Worm (Caenorhabditis elegans) whole organism, early embryonic: ENCODE measurements around the gene inx-8.

Source experiments
- B0310.2 ChIP-seq: sonication (generic microtip); optimal IDR thresholded peaks from 2 replicates; lab custom pipeline; 2016; ENCODE audit warnings: mild to moderate bottlenecking, missing genetic modification characterization, missing compliant biosample characterization
- F13C5.2 ChIP-seq: sonication (generic microtip); optimal IDR thresholded peaks from 2 replicates; lab custom pipeline; 2017; ENCODE audit warnings: mild to moderate bottlenecking, missing genetic modification characterization, inconsistent platforms, missing compliant biosample characterization
- aly-1 ChIP-seq: sonication (generic microtip); optimal IDR thresholded peaks from 2 replicates; lab custom pipeline; 2016; ENCODE audit warnings: missing genetic modification characterization, missing compliant biosample characterization
- ama-1 ChIP-seq: fragments of 150-350 bp; optimal IDR thresholded peaks from 2 replicates; lab custom pipeline; 2014
- ceh-13 ChIP-seq: fragments of 200-800 bp; sonication (Bioruptor generic); optimal IDR thresholded peaks from 2 replicates; lab custom pipeline; 2018; ENCODE audit warnings: mild to moderate bottlenecking, missing genetic modification characterization, missing compliant biosample characterization
- ceh-36 ChIP-seq: sonication (generic microtip); optimal IDR thresholded peaks from 2 replicates; lab custom pipeline; 2016; ENCODE audit warnings: missing genetic modification characterization, inconsistent platforms, missing compliant biosample characterization
- ets-7 ChIP-seq: sonication (generic microtip); optimal IDR thresholded peaks from 2 replicates; lab custom pipeline; 2016; ENCODE audit warnings: missing genotype, missing genetic modification characterization, missing compliant biosample characterization
- flt-1 ChIP-seq: fragments of 200-800 bp; sonication (Bioruptor generic); IDR thresholded peaks from 2 replicates; pipeline ENCODE4 v1.3.6; 2022; ENCODE audit warnings: missing genetic modification characterization, missing compliant biosample characterization
- hmbx-1 ChIP-seq: sonication (generic microtip); optimal IDR thresholded peaks from 2 replicates; lab custom pipeline; 2016; ENCODE audit warnings: mild to moderate bottlenecking, missing genetic modification characterization, missing compliant biosample characterization
- hmg-4 ChIP-seq: fragments of 200-800 bp; sonication (Bioruptor generic); optimal IDR thresholded peaks from 2 replicates; lab custom pipeline; 2018; ENCODE audit warnings: mild to moderate bottlenecking, missing genetic modification characterization, missing compliant biosample characterization
- hnd-1 ChIP-seq: sonication (generic microtip); optimal IDR thresholded peaks from 2 replicates; lab custom pipeline; 2016; ENCODE audit warnings: missing genetic modification characterization, missing compliant biosample characterization
- pes-1 ChIP-seq: fragments of 200-800 bp; sonication (Bioruptor generic); IDR thresholded peaks from 2 replicates; pipeline ENCODE4 v1.3.6; 2022; ENCODE audit warnings: missing genetic modification reagents, missing genetic modification characterization, missing compliant biosample characterization
- scrt-1 ChIP-seq: fragments of 200-800 bp; sonication (Bioruptor generic); IDR thresholded peaks from 2 replicates; pipeline ENCODE4 v1.3.6; 2022; ENCODE audit warnings: missing genetic modification characterization, missing compliant biosample characterization
- sea-1 ChIP-seq: fragments of 200-800 bp; sonication (Bioruptor generic); conservative IDR thresholded peaks from 2 replicates; pipeline ENCODE4 v1.3.6; 2022; ENCODE audit warnings: missing genetic modification characterization, missing compliant biosample characterization
- tbx-11 ChIP-seq: fragments of 200-800 bp; sonication (Bioruptor generic); IDR thresholded peaks from 2 replicates; pipeline ENCODE4 v1.3.6; 2022; ENCODE audit warnings: missing genetic modification characterization, missing compliant biosample characterization
- tbx-37 ChIP-seq: fragments of 200-800 bp; sonication (Bioruptor generic); conservative IDR thresholded peaks from 2 replicates; pipeline ENCODE4 v1.3.6; 2022; ENCODE audit warnings: missing genetic modification reagents, missing genetic modification characterization, missing compliant biosample characterization
- tra-4 ChIP-seq: sonication (generic microtip); optimal IDR thresholded peaks from 2 replicates; lab custom pipeline; 2017; ENCODE audit warnings: missing genetic modification characterization, missing compliant biosample characterization

Gene inx-8

ce11 chrIV:11650344-11650743 lies 23.3 kb upstream of the inx-8 start:
- TF ChIP-seq tbx-11 (GFP tag; lab: Robert Waterston, UW) (no peak), hmg-4 (GFP tag; lab: Kevin White, UChicago) (no peak), scrt-1 (no peak), sea-1 (GFP tag; lab: Robert Waterston, UW) (no peak), ceh-36 (no peak)

ce11 chrIV:11651965-11652453 lies 21.6 kb upstream of the inx-8 start, which contains the start of the genes acl-3 and ndub-6:
acl-3 (minus strand) TSS chrIV:11652023.
ndub-6 (plus strand) TSS chrIV:11652403.
- no peak for TF ChIP-seq pes-1 (GFP tag; lab: Robert Waterston, UW)
- TF ChIP-seq hmbx-1 (tag; lab: Kevin White, UChicago), result no peak
- no peak for TF ChIP-seq hnd-1 (tag; lab: Kevin White, UChicago)
- TF ChIP-seq sea-1 (GFP tag; lab: Robert Waterston, UW), result no peak
- TF ChIP-seq ets-7 (tag; lab: Kevin White, UChicago), result no peak

ce11 chrIV:11655370-11655769 lies 18.3 kb upstream of the inx-8 start, which contains the start of gene ent-1:
ent-1 (minus strand) TSS chrIV:11655470.
- no peak for TF ChIP-seq tbx-37
- no peak for TF ChIP-seq tbx-11 (GFP tag; lab: Robert Waterston, UW)
- no peak for TF ChIP-seq tra-4
- no peak for TF ChIP-seq aly-1 (tag; lab: Kevin White, UChicago)
- no peak for TF ChIP-seq ets-7 (tag; lab: Kevin White, UChicago)
- TF ChIP-seq flt-1 (GFP tag; lab: Robert Waterston, UW), result no peak
- no peak for TF ChIP-seq scrt-1
- TF ChIP-seq ama-1, result no peak
- no peak for TF ChIP-seq F13C5.2
- TF ChIP-seq sea-1 (GFP tag; lab: Robert Waterston, UW), result no peak
- no peak for TF ChIP-seq hmg-4 (GFP tag; lab: Kevin White, UChicago)
- TF ChIP-seq pes-1 (GFP tag; lab: Robert Waterston, UW), result no peak
- TF ChIP-seq B0310.2 (tag; lab: Kevin White, UChicago), result no peak
- TF ChIP-seq ceh-36, result no peak
- TF ChIP-seq hmbx-1 (tag; lab: Kevin White, UChicago), result no peak
- TF ChIP-seq ceh-13 (GFP tag; lab: Kevin White, UChicago), result no peak

ce11 chrIV:11656144-11656780 lies 17.4 kb upstream of the inx-8 start, which contains the start of gene ZK809.5:
ZK809.5 (plus strand) TSS chrIV:11656730.
- TF ChIP-seq F13C5.2 (no peak), hnd-1 (tag; lab: Kevin White, UChicago) (no peak), ama-1 (no peak), ceh-36 (no peak), hmg-4 (GFP tag; lab: Kevin White, UChicago) (no peak), flt-1 (GFP tag; lab: Robert Waterston, UW) (no peak), tbx-11 (GFP tag; lab: Robert Waterston, UW) (no peak), aly-1 (tag; lab: Kevin White, UChicago) (no peak), pes-1 (GFP tag; lab: Robert Waterston, UW) (no peak), sea-1 (GFP tag; lab: Robert Waterston, UW) (no peak), ets-7 (tag; lab: Kevin White, UChicago) (no peak), ceh-13 (GFP tag; lab: Kevin White, UChicago) (no peak), tra-4 (no peak), scrt-1 (no peak), B0310.2 (tag; lab: Kevin White, UChicago) (no peak), tbx-37 (no peak), hmbx-1 (tag; lab: Kevin White, UChicago) (no peak)

- TF ChIP-seq hmbx-1 (tag; lab: Kevin White, UChicago), result no peak
- no peak for TF ChIP-seq tbx-37
- no peak for TF ChIP-seq ets-7 (tag; lab: Kevin White, UChicago)
- no peak for TF ChIP-seq tbx-11 (GFP tag; lab: Robert Waterston, UW)
- TF ChIP-seq sea-1 (GFP tag; lab: Robert Waterston, UW), result no peak
- no peak for TF ChIP-seq pes-1 (GFP tag; lab: Robert Waterston, UW)
- TF ChIP-seq flt-1 (GFP tag; lab: Robert Waterston, UW), result no peak
- TF ChIP-seq aly-1 (tag; lab: Kevin White, UChicago), result no peak
- no peak for TF ChIP-seq tra-4
- TF ChIP-seq F13C5.2, result no peak
- TF ChIP-seq ceh-36, result no peak
- no peak for TF ChIP-seq scrt-1
- no peak for TF ChIP-seq ama-1
- TF ChIP-seq hnd-1 (tag; lab: Kevin White, UChicago), result no peak
- no peak for TF ChIP-seq hmg-4 (GFP tag; lab: Kevin White, UChicago)
- no peak for TF ChIP-seq ceh-13 (GFP tag; lab: Kevin White, UChicago)
- no peak for TF ChIP-seq B0310.2 (tag; lab: Kevin White, UChicago)
These were observed 13.8 kb upstream of the inx-8 start, which contains the start of gene ZK792.1 for ce11 chrIV:11659794-11660312. ZK792.1 (plus strand) TSS chrIV:11659844.

ce11 chrIV:11665010-11665409 lies 8.6 kb upstream of the inx-8 start, which contains the start of gene ZK809.9:
ZK809.9 (plus strand) TSS chrIV:11665310.
- TF ChIP-seq scrt-1 (no peak), F13C5.2 (no peak), flt-1 (GFP tag; lab: Robert Waterston, UW) (no peak), tbx-11 (GFP tag; lab: Robert Waterston, UW) (no peak), hnd-1 (tag; lab: Kevin White, UChicago) (no peak)

- TF ChIP-seq hmbx-1 (tag; lab: Kevin White, UChicago), result no peak
- TF ChIP-seq ceh-13 (GFP tag; lab: Kevin White, UChicago), result no peak
- TF ChIP-seq F13C5.2, result no peak
- no peak for TF ChIP-seq flt-1 (GFP tag; lab: Robert Waterston, UW)
- no peak for TF ChIP-seq tbx-11 (GFP tag; lab: Robert Waterston, UW)
- no peak for TF ChIP-seq ets-7 (tag; lab: Kevin White, UChicago)
- TF ChIP-seq scrt-1, result no peak
- TF ChIP-seq tra-4, result no peak
These were observed 5.6 kb upstream of the inx-8 start, which contains the start of gene atg-4.2 for ce11 chrIV:11668001-11668400. atg-4.2 (plus strand) TSS chrIV:11668024.
